Fruit fly (Drosophila melanogaster) whole organism, adult: ENCODE results near the gene CG43131.

ENCODE experiments used
- CG12768 ChIP-seq: fragments of 200-800 bp; sonication (Bioruptor generic); optimal IDR thresholded peaks from 2 replicates; lab custom pipeline; 2017; ENCODE audit warnings: missing biosample characterization, missing genetic modification characterization, mild to moderate bottlenecking, moderate library complexity, missing genetic modification reagents
- CG33017 ChIP-seq: fragments of 200-800 bp; sonication (Bioruptor generic); optimal IDR thresholded peaks from 2 replicates; lab custom pipeline; 2018; ENCODE audit warnings: missing biosample characterization, mild to moderate bottlenecking, missing genetic modification characterization, moderate library complexity
- CG5204 ChIP-seq: fragments of 200-800 bp; sonication (Bioruptor generic); optimal IDR thresholded peaks from 2 replicates; lab custom pipeline; 2016; ENCODE audit warnings: missing biosample characterization, missing genetic modification characterization
- Clk ChIP-seq: fragments of 200-800 bp; sonication (Bioruptor generic); optimal IDR thresholded peaks from 2 replicates; lab custom pipeline; 2017; ENCODE audit warnings: missing biosample characterization, missing genetic modification characterization
- Crg-1 ChIP-seq: fragments of 200-800 bp; sonication (Bioruptor generic); optimal IDR thresholded peaks from 2 replicates; lab custom pipeline; 2016; ENCODE audit warnings: missing biosample characterization, missing genetic modification characterization
- Mnt ChIP-seq: fragments of 200-800 bp; sonication (Bioruptor generic); optimal IDR thresholded peaks from 2 replicates; lab custom pipeline; 2016; ENCODE audit warnings: missing biosample characterization, mild to moderate bottlenecking, missing genetic modification characterization
- bab1 ChIP-seq: fragments of 200-800 bp; sonication (Bioruptor generic); optimal IDR thresholded peaks from 3 replicates; lab custom pipeline; 2019; ENCODE audit warnings: missing biosample characterization, mild to moderate bottlenecking, missing genetic modification characterization, moderate library complexity
- cic ChIP-seq: fragments of 200-800 bp; sonication (Bioruptor generic); optimal IDR thresholded peaks from 2 replicates; lab custom pipeline; 2017; ENCODE audit warnings: missing biosample characterization, mild to moderate bottlenecking, missing genetic modification characterization, moderate library complexity
- cnc ChIP-seq, 2 experiments: fragments of >200 bp; optimal IDR thresholded peaks; 2 replicates each; lab custom pipeline; 2017
- kay ChIP-seq: fragments of 200-800 bp; sonication (Bioruptor generic); peaks from one replicate; lab custom pipeline; 2016; ENCODE audit warnings: missing biosample characterization, missing genetic modification characterization, borderline replicate concordance
- pad ChIP-seq: fragments of 200-800 bp; sonication (Bioruptor generic); optimal IDR thresholded peaks from 3 replicates; lab custom pipeline; 2017; ENCODE audit warnings: missing biosample characterization, missing genetic modification characterization, mild to moderate bottlenecking, moderate library complexity, missing genetic modification reagents

dm6 chr3R:5105439-5105838 lies 3.5 kb downstream of the CG43131 start:
- no peak for TF ChIP-seq CG12768
- TF ChIP-seq kay (GFP tag; lab: Kevin White, UChicago) = no peak
- no peak for TF ChIP-seq CG5204 (GFP tag; lab: Kevin White, UChicago)
- TF ChIP-seq Mnt (GFP tag; lab: Kevin White, UChicago) = no peak
- no peak for TF ChIP-seq Clk (GFP tag; lab: Kevin White, UChicago)
- TF ChIP-seq CG33017 = no peak
- no peak for TF ChIP-seq cic
- no peak for TF ChIP-seq cnc (optimal IDR thresholded peaks at IDR 0.05; lab: Kevin White, UChicago)
- TF ChIP-seq bab1 = no peak
- TF ChIP-seq Crg-1 (GFP tag; lab: Kevin White, UChicago) = no peak
- TF ChIP-seq pad (GFP tag; lab: Kevin White, UChicago) = no peak
